Fruit fly (Drosophila melanogaster): ENCODE results near the gene CG13713.

DNA sequence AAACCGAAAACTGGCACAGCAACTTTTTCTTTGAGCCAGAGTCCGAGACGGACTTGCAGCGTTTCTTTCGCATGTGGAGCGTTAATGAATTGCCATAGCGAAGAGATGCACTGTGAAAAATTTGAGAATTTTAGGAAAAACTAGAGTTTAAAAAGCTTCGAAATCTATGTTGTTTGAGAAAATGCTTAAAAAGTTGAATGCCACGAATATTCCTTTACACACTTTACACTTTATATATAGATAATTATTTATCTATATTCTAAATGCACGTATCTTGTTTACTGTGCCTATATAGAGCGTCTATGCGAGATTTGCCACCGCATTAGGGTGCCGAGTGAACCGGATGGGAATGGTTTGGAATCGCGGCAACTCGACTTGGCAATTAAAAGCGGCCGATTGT lies 24.5 kb downstream of the CG13713 start:
- TF ChIP-seq CG5204 (GFP tag; optimal IDR thresholded peaks at IDR 0.05) = no peak
- TF ChIP-seq tj (GFP tag; optimal IDR thresholded peaks at IDR 0.05) = no peak
- TF ChIP-seq toe (GFP tag; optimal IDR thresholded peaks at IDR 0.05) = no peak
- TF ChIP-seq CG7101 (tag; optimal IDR thresholded peaks at IDR 0.05) = no peak
- no peak for TF ChIP-seq CG14711 (tag; optimal IDR thresholded peaks at IDR 0.05)
- TF ChIP-seq CG11617 (GFP tag; optimal IDR thresholded peaks at IDR 0.05) = no peak
- TF ChIP-seq Crg-1 (GFP tag; optimal IDR thresholded peaks at IDR 0.05) = no peak
